Fruit fly (Drosophila melanogaster): ENCODE results near the gene Prp18.

Gene Prp18

dm6 chr3R:19011885-19012284, 19.2 kb downstream of the Prp18 start:
- no peak for TF ChIP-seq noc (tag; optimal IDR thresholded peaks at IDR 0.05)

- TF ChIP-seq noc (tag; optimal IDR thresholded peaks at IDR 0.05): no peak
Measured at dm6 chr3R:19010923-19011322, 20.1 kb downstream of the Prp18 start.

dm6 chr3R:19001701-19002100, 29.4 kb downstream of the Prp18 start:
- TF ChIP-seq noc (tag; optimal IDR thresholded peaks at IDR 0.05): no peak

DNA sequence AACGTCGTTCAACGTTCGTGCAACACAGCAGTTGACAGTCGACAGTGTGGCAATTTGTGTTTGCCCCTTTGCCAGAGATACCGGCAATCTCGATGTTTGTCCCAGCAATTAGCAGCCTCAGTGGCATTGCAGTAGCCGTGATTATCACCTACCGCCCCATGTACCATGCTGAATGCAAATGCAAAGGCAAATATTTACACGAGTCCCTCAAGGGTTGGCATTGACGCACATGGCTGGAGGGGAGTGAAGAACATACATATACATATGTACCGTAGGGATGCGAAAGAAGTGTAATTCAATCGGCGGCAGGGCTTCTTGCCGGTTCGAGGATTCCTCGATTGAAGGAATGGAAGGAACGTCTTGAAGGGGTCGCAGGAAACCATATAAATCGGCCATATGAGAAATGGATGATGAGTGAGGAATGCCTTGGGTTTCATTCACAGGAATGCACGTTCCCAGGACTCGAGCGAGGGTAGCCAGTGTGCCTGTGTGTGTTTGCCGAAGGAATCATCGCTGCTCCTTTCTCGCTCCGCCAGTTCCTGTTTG, 31.1 kb downstream of the Prp18 start:
- TF ChIP-seq noc (tag; optimal IDR thresholded peaks at IDR 0.05): no peak

DNA sequence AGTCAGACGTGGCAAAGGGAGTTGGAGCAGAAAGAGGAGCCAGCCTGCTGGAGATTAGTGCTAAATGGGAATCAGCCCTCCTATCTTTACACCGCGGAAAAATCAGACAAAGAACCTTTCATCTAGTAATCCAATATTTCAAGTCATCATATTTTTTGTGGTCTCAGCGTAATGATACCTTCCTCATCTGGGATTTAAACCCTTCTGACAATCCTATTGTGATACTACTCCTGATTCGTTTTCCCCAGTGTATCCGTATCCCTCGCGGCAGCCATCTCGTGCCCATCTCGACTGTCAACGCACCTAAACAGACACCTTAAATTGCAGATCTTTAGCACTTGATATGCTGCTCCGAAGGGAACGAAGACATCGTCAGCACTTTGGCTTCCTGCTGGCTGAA, 32.7 kb downstream of the Prp18 start:
- TF ChIP-seq noc (tag; optimal IDR thresholded peaks at IDR 0.05): no peak

DNA sequence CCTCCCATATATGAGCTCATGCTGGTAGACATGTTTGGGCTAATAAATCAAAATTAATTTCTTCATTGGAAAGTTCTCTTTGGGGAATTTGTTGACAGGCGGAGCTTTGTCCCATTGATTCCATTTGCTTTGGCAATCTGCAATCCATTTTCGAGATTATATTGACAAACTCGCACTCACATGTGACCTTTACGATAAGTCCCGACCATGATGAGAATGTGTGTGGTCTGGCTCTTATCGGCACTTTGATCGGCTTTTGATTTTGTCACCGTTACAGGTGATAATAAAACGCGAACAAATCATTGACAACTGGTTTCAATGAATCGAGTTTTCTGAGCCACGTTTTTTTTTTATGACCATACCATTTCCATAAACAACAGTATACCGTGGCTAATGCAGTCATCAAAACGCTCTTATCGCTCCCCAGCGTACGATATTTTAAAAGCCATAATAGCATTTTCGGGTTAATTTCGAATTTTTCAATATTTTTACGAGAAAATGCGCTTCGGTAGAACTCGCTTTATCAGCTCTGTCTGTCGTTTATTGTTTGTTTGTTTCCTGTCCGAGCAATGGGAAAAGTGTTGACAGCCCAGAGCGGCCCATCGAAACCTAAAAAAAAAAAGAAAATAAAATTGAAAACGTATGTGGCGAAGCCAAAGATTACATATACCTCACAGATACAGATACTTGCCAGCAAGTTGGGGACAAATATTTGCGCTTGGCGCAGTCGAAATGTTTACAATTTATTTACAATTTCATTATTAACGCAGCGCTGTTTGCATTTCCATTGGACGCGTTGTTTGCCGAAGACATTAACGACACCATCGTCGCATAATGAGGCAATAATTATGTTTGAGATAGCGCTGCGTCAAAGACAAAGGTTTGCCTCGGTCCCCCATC, 33.4 kb downstream of the Prp18 start:
- TF ChIP-seq noc (tag; optimal IDR thresholded peaks at IDR 0.05): no peak

- TF ChIP-seq noc (tag; optimal IDR thresholded peaks at IDR 0.05): no peak
Measured at dm6 chr3R:18995556-18996272, 35.4 kb downstream of the Prp18 start.

dm6 chr3R:18993159-18993558, 37.9 kb downstream of the Prp18 start:
- TF ChIP-seq noc (tag; optimal IDR thresholded peaks at IDR 0.05): no peak

DNA sequence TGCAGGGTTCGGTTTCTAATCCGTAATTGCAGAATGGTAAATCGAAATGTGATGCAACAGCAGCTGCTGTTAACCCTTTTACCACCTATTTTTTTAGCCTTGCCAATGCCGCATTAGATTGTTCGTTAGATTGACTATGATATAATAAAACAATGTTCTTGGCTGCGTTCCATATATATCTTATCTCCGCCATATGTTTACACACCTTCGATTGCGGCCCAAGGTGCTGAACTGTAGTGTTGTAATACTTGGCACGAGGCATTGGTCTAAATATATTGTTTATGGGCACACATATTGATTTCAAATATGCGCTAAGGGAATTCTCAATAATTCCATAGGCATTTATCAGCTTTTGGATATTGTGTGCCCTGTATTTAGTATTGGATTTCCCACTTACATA, 39.4 kb downstream of the Prp18 start:
- no peak for TF ChIP-seq noc (tag; optimal IDR thresholded peaks at IDR 0.05)

- TF ChIP-seq noc (tag; optimal IDR thresholded peaks at IDR 0.05): no peak
Measured at dm6 chr3R:18990514-18990913, 40.6 kb downstream of the Prp18 start.

DNA sequence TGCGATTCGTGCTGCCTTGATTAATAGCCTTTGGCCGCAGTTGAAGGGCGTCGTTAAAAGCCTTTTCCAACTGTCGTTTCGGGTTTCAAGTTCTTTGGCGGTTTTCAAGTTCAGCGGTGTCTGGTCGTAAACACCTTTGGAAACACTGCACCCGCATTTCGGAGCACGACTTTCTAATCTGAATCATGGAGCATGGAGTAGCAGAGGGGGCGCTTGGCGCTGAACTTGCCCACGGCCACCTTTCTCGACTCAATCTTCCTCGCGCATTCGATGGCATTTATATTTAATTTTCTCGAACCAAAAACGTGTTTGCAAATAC, 41.3 kb downstream of the Prp18 start:
- no peak for TF ChIP-seq noc (tag; optimal IDR thresholded peaks at IDR 0.05)

- no peak for TF ChIP-seq noc (tag; optimal IDR thresholded peaks at IDR 0.05)
Measured at dm6 chr3R:18988957-18989818, 41.9 kb downstream of the Prp18 start.

dm6 chr3R:18987428-18988416, 43.3 kb downstream of the Prp18 start:
- TF ChIP-seq noc (tag; optimal IDR thresholded peaks at IDR 0.05): no peak

- no peak for TF ChIP-seq noc (tag; optimal IDR thresholded peaks at IDR 0.05)
Measured at dm6 chr3R:18986089-18986887, 44.8 kb downstream of the Prp18 start.
